Fruit fly (Drosophila melanogaster) Kc167 (cell line): ENCODE measurements around the gene Daao2.

Experiments used
- Sin3A ChIP-seq: fragments of >200 bp; optimal IDR thresholded peaks from 2 replicates; lab custom pipeline; 2018; ENCODE audit warnings: missing external identifiers
- insv ChIP-seq: fragments of >200 bp; optimal IDR thresholded peaks from 3 replicates; lab custom pipeline; 2018; ENCODE audit warnings: missing external identifiers
- ttk ChIP-seq: sonication (Bioruptor generic); optimal IDR thresholded peaks from 2 replicates; lab custom pipeline; 2017; ENCODE audit warnings: missing external identifiers

- TF ChIP-seq ttk (no peak), insv (lab: Kevin White, UChicago) (no peak), Sin3A (lab: Kevin White, UChicago) (no peak)
Measured at dm6 chr2L:6789358-6789757, 13.5 kb upstream of the Daao2 start.
